Fruit fly (Drosophila melanogaster): ENCODE data around the gene CG3407.

DNA sequence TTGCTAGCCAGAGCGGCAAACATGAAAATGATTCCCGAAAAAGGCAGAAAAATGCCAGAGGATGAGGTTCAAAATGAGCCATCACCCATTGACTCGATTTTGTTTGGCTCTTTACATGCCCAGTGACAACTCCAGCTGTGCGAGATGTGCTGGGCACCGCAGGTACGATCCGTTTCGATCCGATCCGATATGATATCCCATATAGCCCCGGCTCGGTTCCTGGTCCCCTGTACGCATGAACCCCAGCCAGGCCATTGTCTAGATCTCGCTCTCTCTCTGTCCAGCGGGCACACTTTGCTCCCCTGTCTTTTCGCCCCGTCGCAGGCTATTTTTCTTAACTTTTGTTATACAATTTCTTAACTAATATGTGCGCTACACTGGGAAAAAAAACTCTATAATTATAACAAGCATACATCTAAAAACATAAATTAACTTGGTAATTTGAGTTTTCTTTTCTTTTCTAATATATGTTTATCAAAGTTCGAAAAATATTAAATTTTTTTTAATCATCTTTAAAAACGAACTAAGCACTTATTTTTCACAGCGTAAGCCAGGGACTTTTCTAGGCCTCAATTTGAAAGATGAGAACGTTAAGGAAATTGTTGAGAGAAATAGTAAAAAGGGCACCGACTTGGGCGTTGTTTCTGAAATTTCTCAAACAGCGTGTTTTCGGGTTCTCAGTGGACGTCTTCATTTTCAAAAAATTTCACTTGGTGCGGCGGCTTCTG is 14.4 kb upstream of the CG3407 start:
- TF ChIP-seq CG13204 (GFP tag; optimal IDR thresholded peaks at IDR 0.05), result no peak
- no peak for TF ChIP-seq CG34367 (tag; optimal IDR thresholded peaks at IDR 0.05)
- TF ChIP-seq CG17806 (tag; optimal IDR thresholded peaks at IDR 0.05), result no peak
- TF ChIP-seq CG15710 (tag; optimal IDR thresholded peaks at IDR 0.05), result no peak
- no peak for TF ChIP-seq D1 (tag; optimal IDR thresholded peaks at IDR 0.05)
- TF ChIP-seq CG32121 (GFP tag; IDR thresholded peaks at IDR 0.05), result no peak
- TF ChIP-seq EcR (GFP tag; optimal IDR thresholded peaks at IDR 0.05), result no peak
